Worm (Caenorhabditis elegans) whole organism, L4 larva: Measurements from ENCODE around the gene twk-43.

Source experiments
- ZK546.5 ChIP-seq, 2 experiments: sonication (generic microtip); optimal IDR thresholded peaks; 2 replicates each; lab custom pipeline; 2017; ENCODE audit warnings: missing biosample characterization in 2 of 2, missing genetic modification characterization in 2 of 2
- attf-4 ChIP-seq: sonication (generic microtip); optimal IDR thresholded peaks from 3 replicates; lab custom pipeline; 2017; ENCODE audit warnings: missing biosample characterization, missing genetic modification characterization
- ceh-32 ChIP-seq: sonication (generic microtip); optimal IDR thresholded peaks from 2 replicates; lab custom pipeline; 2016; ENCODE audit warnings: mild to moderate bottlenecking, missing genetic modification characterization, missing compliant biosample characterization; ENCODE audit not compliant: poor library complexity
- fos-1 ChIP-seq: fragments of 150-350 bp; optimal IDR thresholded peaks from 2 replicates; lab custom pipeline; 2014; ENCODE audit warnings: missing biosample characterization, missing genetic modification characterization
- hlh-30 ChIP-seq: sonication (generic microtip); optimal IDR thresholded peaks from 2 replicates; lab custom pipeline; 2017; ENCODE audit warnings: antibody characterized with exemption, mild to moderate bottlenecking, missing genetic modification characterization, missing compliant biosample characterization; ENCODE audit not compliant: insufficient read depth
- lin-13 ChIP-seq: fragments of 150-350 bp; optimal IDR thresholded peaks from 2 replicates; lab custom pipeline; 2014; ENCODE audit warnings: missing biosample characterization, missing genetic modification reagents, missing genetic modification characterization
- lin-39 ChIP-seq: fragments of 150-350 bp; optimal IDR thresholded peaks from 2 replicates; lab custom pipeline; 2014; ENCODE audit warnings: missing biosample characterization, missing genetic modification reagents, missing genetic modification characterization
- nhr-237 ChIP-seq: sonication (generic microtip); optimal IDR thresholded peaks from 2 replicates; lab custom pipeline; 2017; ENCODE audit warnings: missing biosample characterization, missing genetic modification characterization
- nhr-77 ChIP-seq: fragments of 150-350 bp; optimal IDR thresholded peaks from 2 replicates; lab custom pipeline; 2014; ENCODE audit warnings: missing biosample characterization, missing genetic modification characterization
- pha-4 ChIP-seq, 2 experiments: fragments of 150-350 bp in 1 of 2; fragments of 200-800 bp in 1 of 2; sonication (Bioruptor generic) in 1 of 2; IDR thresholded peaks in 1 of 2; optimal IDR thresholded peaks in 1 of 2; 2 replicates each; pipeline versions ENCODE4 v1.3.6 to Lab custom; 2014 to 2022; ENCODE audit warnings: missing genetic modification characterization in 2 of 2, missing genetic modification reagents in 2 of 2, missing biosample characterization in 1 of 2, missing compliant biosample characterization in 1 of 2
- php-3 ChIP-seq: fragments of 200-800 bp; sonication (Bioruptor generic); IDR thresholded peaks from 2 replicates; pipeline ENCODE4 v1.3.6; 2022; ENCODE audit warnings: missing genetic modification reagents, missing genetic modification characterization, missing compliant biosample characterization
- spr-3 ChIP-seq: fragments of 200-800 bp; sonication (Bioruptor generic); optimal IDR thresholded peaks from 2 replicates; lab custom pipeline; 2018; ENCODE audit warnings: mild to moderate bottlenecking, missing genetic modification characterization, missing compliant biosample characterization
- unc-62 ChIP-seq, 3 experiments: fragments of 150-350 bp in 1 of 3; sonication (generic microtip); optimal IDR thresholded peaks in 2 of 3; peaks in 1 of 3; 1 replicate in 1 of 3; 2 replicates in 2 of 3; lab custom pipeline; 2014 to 2017; ENCODE audit warnings: missing biosample characterization in 3 of 3, missing genetic modification characterization in 3 of 3, missing genetic modification reagents in 3 of 3, missing genotype in 1 of 3

DNA sequence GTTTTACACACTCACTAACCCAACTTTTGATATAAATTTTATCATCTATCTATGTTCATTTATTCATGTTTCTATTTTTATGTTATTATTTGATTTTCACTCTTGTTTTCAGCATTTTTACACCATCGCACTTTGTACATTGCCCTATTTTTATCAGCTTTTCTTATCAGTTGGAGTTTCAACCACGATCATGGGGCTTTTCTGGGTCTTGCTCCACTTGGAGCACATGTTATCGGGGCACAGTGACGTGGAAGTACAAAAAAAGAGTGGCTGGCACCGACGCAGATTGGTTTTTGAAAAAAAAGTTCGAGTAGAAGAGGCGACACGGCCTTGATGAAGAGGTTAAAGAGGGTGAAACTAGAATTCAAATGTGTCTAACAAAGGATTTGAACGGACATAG lies 31.1 kb downstream of the twk-43 start:
- TF ChIP-seq unc-62 (GFP tag; optimal IDR thresholded peaks at IDR 0.05 in 1 of 2; lab: Kevin White, UChicago) (no peak), unc-62 (tag; optimal IDR thresholded peaks at IDR 0.05; lab: Kevin White, UChicago) (no peak), ZK546.5 (tag; optimal IDR thresholded peaks at IDR 0.05; lab: Kevin White, UChicago) (no peak), ceh-32 (tag; lab: Kevin White, UChicago) (no peak), pha-4 (GFP tag; IDR thresholded peaks at IDR 0.05; lab: Robert Waterston, UW) (no peak), pha-4 (tag; optimal IDR thresholded peaks at IDR 0.05; lab: Kevin White, UChicago) (no peak), lin-13 (GFP tag; lab: Kevin White, UChicago) (no peak), fos-1 (tag; lab: Kevin White, UChicago) (no peak), nhr-77 (tag; lab: Kevin White, UChicago) (peak; percentile 79), attf-4 (tag; lab: Kevin White, UChicago) (no peak), hlh-30 (peak; percentile 69), spr-3 (GFP tag; lab: Kevin White, UChicago) (no peak), php-3 (GFP tag; lab: Robert Waterston, UW) (peak; percentile 71), lin-39 (tag; lab: Kevin White, UChicago) (no peak), nhr-237 (tag; lab: Kevin White, UChicago) (no peak)
